Worm (Caenorhabditis elegans) whole organism, L3 larva: ENCODE data around the gene pqn-41.

Experiments
- aly-2 ChIP-seq: fragments of 150-350 bp; optimal IDR thresholded peaks from 2 replicates; lab custom pipeline; 2014; ENCODE audit warnings: missing biosample characterization, missing genetic modification characterization
- ama-1 ChIP-seq: fragments of 150-350 bp; optimal IDR thresholded peaks from 2 replicates; lab custom pipeline; 2018
- ceh-9 ChIP-seq: sonication (generic microtip); optimal IDR thresholded peaks from 2 replicates; lab custom pipeline; 2018; ENCODE audit warnings: missing biosample characterization, missing genetic modification characterization
- egl-5 ChIP-seq: fragments of 150-350 bp; optimal IDR thresholded peaks from 2 replicates; lab custom pipeline; 2017; ENCODE audit warnings: missing biosample characterization, missing genetic modification reagents, missing genetic modification characterization, inconsistent platforms
- elt-1 ChIP-seq: fragments of 150-350 bp; optimal IDR thresholded peaks from 2 replicates; lab custom pipeline; 2014; ENCODE audit warnings: missing biosample characterization, missing genetic modification characterization
- mdl-1 ChIP-seq: fragments of 150-350 bp; optimal IDR thresholded peaks from 2 replicates; lab custom pipeline; 2014; ENCODE audit warnings: missing biosample characterization, missing genetic modification characterization
- mml-1 ChIP-seq: fragments of 150-350 bp; sonication (generic microtip); optimal IDR thresholded peaks from 3 replicates; lab custom pipeline; 2014; ENCODE audit warnings: missing biosample characterization, missing genetic modification characterization
- nfya-1 ChIP-seq: sonication (generic microtip); optimal IDR thresholded peaks from 2 replicates; lab custom pipeline; 2017; ENCODE audit warnings: missing genetic modification characterization, mild to moderate bottlenecking, missing compliant biosample characterization, antibody characterized with exemption, moderate library complexity; ENCODE audit not compliant: insufficient read depth
- nhr-11 ChIP-seq: fragments of 150-350 bp; optimal IDR thresholded peaks from 2 replicates; lab custom pipeline; 2014; ENCODE audit warnings: missing biosample characterization, missing genetic modification characterization
- nhr-12 ChIP-seq: fragments of 150-350 bp; optimal IDR thresholded peaks from 2 replicates; lab custom pipeline; 2014; ENCODE audit warnings: missing biosample characterization, missing genetic modification characterization
- nhr-237 ChIP-seq: fragments of 150-350 bp; optimal IDR thresholded peaks from 2 replicates; lab custom pipeline; 2014; ENCODE audit warnings: missing biosample characterization, missing genetic modification characterization
- nhr-28 ChIP-seq: fragments of 150-350 bp; optimal IDR thresholded peaks from 2 replicates; lab custom pipeline; 2014; ENCODE audit warnings: missing biosample characterization, missing genetic modification characterization
- pqm-1 ChIP-seq: fragments of 150-350 bp; optimal IDR thresholded peaks from 2 replicates; lab custom pipeline; 2017; ENCODE audit warnings: missing biosample characterization, missing genetic modification characterization, inconsistent platforms
- sea-2 ChIP-seq: fragments of 150-350 bp; sonication (generic microtip); optimal IDR thresholded peaks from 4 replicates; lab custom pipeline; 2014; ENCODE audit warnings: missing biosample characterization, missing genetic modification reagents, missing genetic modification characterization
- snpc-4 ChIP-seq: fragments of 150-350 bp; optimal IDR thresholded peaks from 2 replicates; lab custom pipeline; 2014; ENCODE audit warnings: missing biosample characterization, missing genetic modification characterization
- unc-39 ChIP-seq: sonication (generic microtip); optimal IDR thresholded peaks from 4 replicates; lab custom pipeline; 2017; ENCODE audit warnings: missing biosample characterization, missing genetic modification characterization
- unc-62 ChIP-seq: fragments of 150-350 bp; sonication (generic microtip); optimal IDR thresholded peaks from 4 replicates; lab custom pipeline; 2014; ENCODE audit warnings: missing biosample characterization, missing genetic modification reagents, missing genetic modification characterization
- zag-1 ChIP-seq: fragments of 150-350 bp; optimal IDR thresholded peaks from 2 replicates; lab custom pipeline; 2014; ENCODE audit warnings: missing biosample characterization, missing genetic modification characterization

Gene pqn-41

ce11 chrIII:1984860-1985259 is 79.1 kb downstream of the pqn-41 start, which contains the start of gene Y39A3B.7:
Gene Y39A3B.7, minus strand, starts transcription at chrIII:1984960.
- TF ChIP-seq nhr-237 (tag; lab: Kevin White, UChicago): no peak
- TF ChIP-seq mdl-1 (tag; lab: Kevin White, UChicago): no peak
- no peak for TF ChIP-seq ama-1 (lab: Kevin White, UChicago)
- no peak for TF ChIP-seq zag-1
- TF ChIP-seq sea-2 (GFP tag; lab: Kevin White, UChicago): no peak
- no peak for TF ChIP-seq mml-1 (tag; lab: Kevin White, UChicago)
- no peak for TF ChIP-seq elt-1 (tag; lab: Kevin White, UChicago)
- TF ChIP-seq unc-62 (GFP tag; lab: Kevin White, UChicago): no peak
- no peak for TF ChIP-seq nhr-11
- TF ChIP-seq nhr-12 (tag; lab: Kevin White, UChicago): no peak
- no peak for TF ChIP-seq aly-2
- no peak for TF ChIP-seq unc-39 (tag; lab: Kevin White, UChicago)
- TF ChIP-seq pqm-1: no peak

- no peak for TF ChIP-seq egl-5 (tag; lab: Kevin White, UChicago)
- no peak for TF ChIP-seq mml-1 (tag; lab: Kevin White, UChicago)
- no peak for TF ChIP-seq unc-39 (tag; lab: Kevin White, UChicago)
- no peak for TF ChIP-seq ceh-9 (tag; lab: Kevin White, UChicago)
- TF ChIP-seq snpc-4 (tag; lab: Kevin White, UChicago): no peak
- no peak for TF ChIP-seq nfya-1 (tag; lab: Kevin White, UChicago)
- no peak for TF ChIP-seq nhr-28
These were observed 81.9 kb downstream of the pqn-41 start, which contains the start of gene Y39A3B.8 for ce11 chrIII:1987693-1988092. Gene Y39A3B.8, plus strand, starts transcription at chrIII:1987993.
